Worm (Caenorhabditis elegans) whole organism, L3 larva: ENCODE measurements around the gene nas-24.

Experiments used
- R02D3.7 ChIP-seq: fragments of 150-350 bp; optimal IDR thresholded peaks from 2 replicates; lab custom pipeline; 2014; ENCODE audit warnings: missing biosample characterization, missing genetic modification characterization
- ZK546.5 ChIP-seq: sonication (generic microtip); optimal IDR thresholded peaks from 2 replicates; lab custom pipeline; 2017; ENCODE audit warnings: missing biosample characterization, missing genetic modification characterization
- aly-2 ChIP-seq: fragments of 150-350 bp; optimal IDR thresholded peaks from 2 replicates; lab custom pipeline; 2014; ENCODE audit warnings: missing biosample characterization, missing genetic modification characterization
- ama-1 ChIP-seq: fragments of 150-350 bp; optimal IDR thresholded peaks from 2 replicates; lab custom pipeline; 2018
- ceh-16 ChIP-seq: sonication (generic microtip); optimal IDR thresholded peaks from 2 replicates; lab custom pipeline; 2017; ENCODE audit warnings: missing biosample characterization, missing genetic modification characterization
- ceh-28 ChIP-seq: fragments of 150-350 bp; optimal IDR thresholded peaks from 2 replicates; lab custom pipeline; 2014; ENCODE audit warnings: missing biosample characterization, missing genetic modification reagents, missing genetic modification characterization
- ceh-82 ChIP-seq: fragments of 150-350 bp; optimal IDR thresholded peaks from 2 replicates; lab custom pipeline; 2014; ENCODE audit warnings: missing biosample characterization, missing genetic modification characterization
- ceh-9 ChIP-seq: sonication (generic microtip); optimal IDR thresholded peaks from 2 replicates; lab custom pipeline; 2018; ENCODE audit warnings: missing biosample characterization, missing genetic modification characterization
- daf-12 ChIP-seq: fragments of 150-350 bp; optimal IDR thresholded peaks from 2 replicates; lab custom pipeline; 2014; ENCODE audit warnings: missing biosample characterization, missing genetic modification reagents, missing genetic modification characterization
- egl-5 ChIP-seq: fragments of 150-350 bp; optimal IDR thresholded peaks from 2 replicates; lab custom pipeline; 2017; ENCODE audit warnings: missing biosample characterization, missing genetic modification reagents, missing genetic modification characterization, inconsistent platforms
- elt-2 ChIP-seq: sonication (generic microtip); optimal IDR thresholded peaks from 2 replicates; lab custom pipeline; 2016; ENCODE audit warnings: missing genetic modification reagents, mild to moderate bottlenecking, missing genetic modification characterization, missing compliant biosample characterization
- elt-3 ChIP-seq, 3 experiments: fragments of 150-350 bp in 1 of 3; sonication (generic microtip) in 2 of 3; optimal IDR thresholded peaks; 2 replicates in 2 of 3; 4 replicates in 1 of 3; lab custom pipeline; 2014 to 2017; ENCODE audit warnings: missing biosample characterization in 3 of 3, missing genetic modification characterization in 3 of 3
- fkh-10 ChIP-seq: sonication (generic microtip); optimal IDR thresholded peaks from 2 replicates; lab custom pipeline; 2017; ENCODE audit warnings: missing biosample characterization, missing genetic modification reagents, missing genetic modification characterization
- fkh-2 ChIP-seq: fragments of 150-350 bp; optimal IDR thresholded peaks from 2 replicates; lab custom pipeline; 2014; ENCODE audit warnings: missing biosample characterization, missing genetic modification reagents, missing genetic modification characterization
- fos-1 ChIP-seq: fragments of 150-350 bp; optimal IDR thresholded peaks from 2 replicates; lab custom pipeline; 2014; ENCODE audit warnings: missing biosample characterization, missing genetic modification characterization
- hmg-11 ChIP-seq: sonication (generic microtip); optimal IDR thresholded peaks from 2 replicates; lab custom pipeline; 2016; ENCODE audit warnings: missing genetic modification characterization, missing compliant biosample characterization
- jun-1 ChIP-seq: fragments of 150-350 bp; optimal IDR thresholded peaks from 2 replicates; lab custom pipeline; 2014; ENCODE audit warnings: missing biosample characterization, missing genetic modification reagents, missing genetic modification characterization
- lin-15B ChIP-seq: fragments of 150-350 bp; optimal IDR thresholded peaks from 2 replicates; lab custom pipeline; 2014; ENCODE audit warnings: missing biosample characterization, missing genetic modification characterization
- lin-39 ChIP-seq: fragments of 150-350 bp; optimal IDR thresholded peaks from 2 replicates; lab custom pipeline; 2018; ENCODE audit warnings: missing biosample characterization, missing genetic modification reagents, missing genetic modification characterization
- lsy-12 ChIP-seq: sonication (generic microtip); optimal IDR thresholded peaks from 2 replicates; lab custom pipeline; 2016; ENCODE audit warnings: mild to moderate bottlenecking, missing genetic modification characterization, missing compliant biosample characterization
- mdl-1 ChIP-seq: fragments of 150-350 bp; optimal IDR thresholded peaks from 2 replicates; lab custom pipeline; 2014; ENCODE audit warnings: missing biosample characterization, missing genetic modification characterization
- mml-1 ChIP-seq: fragments of 150-350 bp; sonication (generic microtip); optimal IDR thresholded peaks from 3 replicates; lab custom pipeline; 2014; ENCODE audit warnings: missing biosample characterization, missing genetic modification characterization
- nfya-1 ChIP-seq: sonication (generic microtip); optimal IDR thresholded peaks from 2 replicates; lab custom pipeline; 2017; ENCODE audit warnings: missing genetic modification characterization, mild to moderate bottlenecking, missing compliant biosample characterization, antibody characterized with exemption, moderate library complexity; ENCODE audit not compliant: insufficient read depth
- nhr-11 ChIP-seq: fragments of 150-350 bp; optimal IDR thresholded peaks from 2 replicates; lab custom pipeline; 2014; ENCODE audit warnings: missing biosample characterization, missing genetic modification characterization
- nhr-23 ChIP-seq: fragments of 150-350 bp; optimal IDR thresholded peaks from 2 replicates; lab custom pipeline; 2014; ENCODE audit warnings: missing biosample characterization, missing genetic modification reagents, missing genetic modification characterization
- nhr-237 ChIP-seq: fragments of 150-350 bp; optimal IDR thresholded peaks from 2 replicates; lab custom pipeline; 2014; ENCODE audit warnings: missing biosample characterization, missing genetic modification characterization
- nhr-25 ChIP-seq: sonication (generic microtip); optimal IDR thresholded peaks from 2 replicates; lab custom pipeline; 2017; ENCODE audit warnings: missing biosample characterization, missing genetic modification characterization
- nhr-28 ChIP-seq: fragments of 150-350 bp; optimal IDR thresholded peaks from 2 replicates; lab custom pipeline; 2014; ENCODE audit warnings: missing biosample characterization, missing genetic modification characterization
- nhr-43 ChIP-seq: sonication (generic microtip); optimal IDR thresholded peaks from 2 replicates; lab custom pipeline; 2016; ENCODE audit warnings: mild to moderate bottlenecking, missing genetic modification characterization, missing compliant biosample characterization; ENCODE audit not compliant: poor library complexity, severe bottlenecking
- nhr-67 ChIP-seq: fragments of 150-350 bp; optimal IDR thresholded peaks from 2 replicates; lab custom pipeline; 2014; ENCODE audit warnings: missing biosample characterization, missing genetic modification characterization
- nhr-77 ChIP-seq: fragments of 150-350 bp; optimal IDR thresholded peaks from 2 replicates; lab custom pipeline; 2014; ENCODE audit warnings: missing biosample characterization, missing genetic modification characterization
- pha-4 ChIP-seq: fragments of 150-350 bp; optimal IDR thresholded peaks from 2 replicates; lab custom pipeline; 2014; ENCODE audit warnings: missing biosample characterization, missing genetic modification reagents, missing genetic modification characterization
- pqm-1 ChIP-seq: fragments of 150-350 bp; optimal IDR thresholded peaks from 2 replicates; lab custom pipeline; 2017; ENCODE audit warnings: missing biosample characterization, missing genetic modification characterization, inconsistent platforms
- skn-1 ChIP-seq: fragments of 150-350 bp; optimal IDR thresholded peaks from 2 replicates; lab custom pipeline; 2014; ENCODE audit warnings: missing biosample characterization, missing genetic modification characterization
- snpc-4 ChIP-seq: fragments of 150-350 bp; optimal IDR thresholded peaks from 2 replicates; lab custom pipeline; 2014; ENCODE audit warnings: missing biosample characterization, missing genetic modification characterization
- tbx-2 ChIP-seq: sonication (generic microtip); optimal IDR thresholded peaks from 2 replicates; lab custom pipeline; 2016; ENCODE audit warnings: mild to moderate bottlenecking, missing genetic modification characterization, missing compliant biosample characterization
- unc-39 ChIP-seq: sonication (generic microtip); optimal IDR thresholded peaks from 4 replicates; lab custom pipeline; 2017; ENCODE audit warnings: missing biosample characterization, missing genetic modification characterization
- unc-62 ChIP-seq: fragments of 150-350 bp; sonication (generic microtip); optimal IDR thresholded peaks from 4 replicates; lab custom pipeline; 2014; ENCODE audit warnings: missing biosample characterization, missing genetic modification reagents, missing genetic modification characterization
- zag-1 ChIP-seq: fragments of 150-350 bp; optimal IDR thresholded peaks from 2 replicates; lab custom pipeline; 2014; ENCODE audit warnings: missing biosample characterization, missing genetic modification characterization
- ztf-11 ChIP-seq: fragments of 150-350 bp; optimal IDR thresholded peaks from 2 replicates; lab custom pipeline; 2014; ENCODE audit warnings: missing biosample characterization, missing genetic modification characterization
- ztf-4 ChIP-seq: fragments of 150-350 bp; optimal IDR thresholded peaks from 2 replicates; lab custom pipeline; 2014; ENCODE audit warnings: missing biosample characterization, missing genetic modification characterization

The nas-24 gene

DNA sequence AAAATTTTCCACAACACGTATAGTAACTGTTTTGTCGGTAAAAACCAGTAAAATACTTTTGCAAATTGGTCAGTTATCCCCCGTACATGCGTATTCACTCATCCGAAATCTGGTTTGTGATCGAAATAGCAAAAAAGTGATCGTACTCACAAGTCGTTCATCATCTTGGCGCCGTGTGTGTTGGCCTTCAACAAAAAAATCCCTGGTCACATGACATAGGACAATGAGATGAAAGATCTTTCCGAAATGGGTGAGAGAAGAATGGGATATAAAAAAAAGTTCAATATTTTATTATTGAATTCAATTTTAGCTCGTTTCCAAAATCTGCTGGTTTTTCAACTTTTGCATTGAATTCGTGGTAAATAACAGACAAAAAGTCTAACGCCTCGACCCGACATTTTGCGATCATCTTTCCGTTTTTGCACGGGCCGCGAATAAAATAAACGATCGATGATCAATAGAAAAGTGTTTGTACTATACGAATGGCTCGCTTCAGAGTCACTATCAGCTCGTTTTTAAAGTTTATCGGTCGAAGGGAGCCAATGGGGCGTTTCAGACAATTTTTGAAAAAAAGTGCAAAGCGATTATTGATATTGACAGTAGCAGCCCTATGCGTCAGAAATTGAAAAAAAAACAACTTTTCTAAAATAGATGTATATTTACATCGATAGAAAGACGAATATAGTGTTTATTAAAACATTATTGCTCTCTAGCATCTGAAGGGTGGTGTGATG is 18.9 kb downstream of the nas-24 start:
- TF ChIP-seq snpc-4 (tag; lab: Kevin White, UChicago) (no peak), elt-2 (tag; lab: Kevin White, UChicago) (peak; percentile 62), nhr-28 (tag; lab: Kevin White, UChicago) (no peak), pha-4 (tag; lab: Kevin White, UChicago) (peak; percentile 48), nhr-43 (tag; lab: Kevin White, UChicago) (peak; percentile 66), nhr-23 (tag; lab: Kevin White, UChicago) (peak; percentile 42), nhr-25 (tag; lab: Kevin White, UChicago) (peak; percentile 69), nfya-1 (peak; percentile 7), egl-5 (no peak), pqm-1 (tag; lab: Kevin White, UChicago) (peak; percentile 56)
- TF ChIP-seq, all 47 proteins: peak for 7

DNA sequence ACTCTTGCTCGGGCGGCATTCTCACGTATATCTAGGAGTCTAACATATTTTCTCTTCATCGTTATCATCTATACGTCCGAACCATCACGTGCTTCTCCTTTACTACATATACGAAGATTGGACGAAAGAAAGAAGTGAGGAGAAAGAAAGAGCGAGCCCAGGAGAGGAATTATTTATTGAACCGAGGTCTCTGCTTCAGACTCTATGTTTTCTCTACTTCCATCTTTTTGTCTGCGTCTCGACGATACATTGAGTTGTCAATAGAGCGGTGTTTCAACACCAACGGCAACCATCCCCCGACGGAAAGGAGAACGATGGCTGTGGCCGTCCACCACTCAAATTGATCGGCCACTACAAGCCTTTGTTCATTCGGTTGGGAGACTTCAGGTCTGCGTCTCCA is 20.2 kb downstream of the nas-24 start:
- TF ChIP-seq nhr-28 (tag; lab: Kevin White, UChicago), result no peak
- TF ChIP-seq lin-15B (tag; lab: Kevin White, UChicago), result peak; percentile 94
- TF ChIP-seq R02D3.7, result peak; percentile 19
- TF ChIP-seq fkh-10 (GFP tag; lab: Kevin White, UChicago), result peak; percentile 25
- TF ChIP-seq ceh-82 (tag; lab: Kevin White, UChicago), result peak; percentile 50
- peak; percentile 84 for TF ChIP-seq ceh-28 (tag; lab: Kevin White, UChicago)
- no peak for TF ChIP-seq ZK546.5 (tag; lab: Kevin White, UChicago)
- TF ChIP-seq snpc-4 (tag; lab: Kevin White, UChicago), result peak; percentile 71
- peak; percentile 81 for TF ChIP-seq lsy-12 (tag; lab: Kevin White, UChicago)
- peak; percentile 80 for TF ChIP-seq egl-5
- TF ChIP-seq mml-1 (tag; lab: Kevin White, UChicago), result no peak
- TF ChIP-seq lin-39 (tag; lab: Kevin White, UChicago), result peak; percentile 96
- TF ChIP-seq skn-1 (tag; lab: Kevin White, UChicago), result peak; percentile 29
- TF ChIP-seq nhr-77 (tag; lab: Kevin White, UChicago), result no peak
- peak; percentile 79 for TF ChIP-seq pqm-1 (tag; lab: Kevin White, UChicago)
- no peak for TF ChIP-seq nhr-67 (tag; lab: Kevin White, UChicago)
- no peak for TF ChIP-seq aly-2 (tag; lab: Kevin White, UChicago)
- TF ChIP-seq ceh-9 (tag; lab: Kevin White, UChicago), result no peak
- peak; percentile 6 for TF ChIP-seq tbx-2 (tag; lab: Kevin White, UChicago)
- TF ChIP-seq fos-1 (tag; lab: Kevin White, UChicago), result peak; percentile 0
- TF ChIP-seq daf-12 (tag; lab: Kevin White, UChicago), result no peak
- peak; percentile 60 for TF ChIP-seq unc-62
- TF ChIP-seq nhr-43 (tag; lab: Kevin White, UChicago), result peak; percentile 20
- TF ChIP-seq mdl-1 (tag; lab: Kevin White, UChicago), result peak; percentile 44
- no peak for TF ChIP-seq elt-3 (tag; optimal IDR thresholded peaks at IDR 0.05; lab: Kevin White, UChicago)
- TF ChIP-seq nhr-25 (tag; lab: Kevin White, UChicago), result peak; percentile 84
- no peak for TF ChIP-seq unc-39 (tag; lab: Kevin White, UChicago)
- TF ChIP-seq ceh-16 (tag; lab: Kevin White, UChicago), result no peak
- peak; percentile 87 for TF ChIP-seq elt-2 (tag; lab: Kevin White, UChicago)
- peak; percentile 99 for TF ChIP-seq pha-4 (tag; lab: Kevin White, UChicago)
- peak; percentile 81 for TF ChIP-seq nhr-23 (tag; lab: Kevin White, UChicago)
- TF ChIP-seq ama-1, result peak; percentile 76
- peak; percentile 88 for TF ChIP-seq hmg-11 (tag; lab: Kevin White, UChicago)
- peak; percentile 1 for TF ChIP-seq fkh-2 (tag; lab: Kevin White, UChicago)
- TF ChIP-seq ztf-4, result no peak
- TF ChIP-seq nhr-11 (tag; lab: Kevin White, UChicago), result peak; percentile 91
- peak; percentile 95 for TF ChIP-seq nfya-1
- TF ChIP-seq jun-1 (tag; lab: Kevin White, UChicago), result peak; percentile 90

DNA sequence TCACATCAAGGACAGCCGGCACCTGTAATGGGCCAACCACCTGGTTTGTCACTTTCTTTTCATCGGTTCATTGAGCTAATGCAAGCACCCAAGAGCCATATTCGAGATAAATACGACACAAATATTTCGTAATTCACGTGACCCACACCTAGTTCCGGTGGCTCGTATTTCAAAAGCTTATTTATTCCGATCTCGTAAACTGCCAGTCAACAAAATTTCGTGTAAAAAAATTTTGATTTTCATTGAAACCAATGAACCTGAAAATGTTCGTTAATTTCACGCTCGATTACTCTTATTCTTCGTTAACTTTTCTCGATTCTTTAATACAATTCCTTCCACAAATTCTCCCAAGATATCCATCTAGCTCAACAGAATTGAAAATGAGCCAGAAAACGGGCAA is 20.9 kb downstream of the nas-24 start:
- TF ChIP-seq aly-2 (tag; lab: Kevin White, UChicago) (no peak), mml-1 (tag; lab: Kevin White, UChicago) (no peak), daf-12 (tag; lab: Kevin White, UChicago) (no peak), ztf-11 (tag; lab: Kevin White, UChicago) (no peak), ceh-28 (tag; lab: Kevin White, UChicago) (no peak), nhr-67 (tag; lab: Kevin White, UChicago) (no peak), egl-5 (no peak), zag-1 (tag; lab: Kevin White, UChicago) (no peak), elt-2 (tag; lab: Kevin White, UChicago) (no peak), fkh-10 (GFP tag; lab: Kevin White, UChicago) (no peak), nhr-25 (tag; lab: Kevin White, UChicago) (no peak), nhr-28 (tag; lab: Kevin White, UChicago) (no peak), snpc-4 (tag; lab: Kevin White, UChicago) (no peak), nhr-237 (tag; lab: Kevin White, UChicago) (no peak), lin-15B (tag; lab: Kevin White, UChicago) (no peak)
- TF ChIP-seq, all 47 proteins: peak for 0
